Fruit fly (Drosophila melanogaster) whole organism, embryonic: ENCODE results near the gene Vlet.

ENCODE experiments used
- Blimp-1 ChIP-seq: fragments of 200-800 bp; sonication (Bioruptor generic); optimal IDR thresholded peaks from 3 replicates; lab custom pipeline; 2018; ENCODE audit warnings: missing biosample characterization, missing genetic modification characterization, mild to moderate bottlenecking, moderate library complexity, missing genetic modification reagents
- CG10209 ChIP-seq: fragments of 200-800 bp; sonication (Bioruptor generic); optimal IDR thresholded peaks from 3 replicates; lab custom pipeline; 2017; ENCODE audit warnings: missing biosample characterization, mild to moderate bottlenecking, missing genetic modification characterization, missing genetic modification reagents
- CG10565 ChIP-seq: fragments of 200-800 bp; sonication (Bioruptor generic); optimal IDR thresholded peaks from 3 replicates; lab custom pipeline; 2016; ENCODE audit warnings: missing biosample characterization, mild to moderate bottlenecking, missing genetic modification characterization
- CG11085 ChIP-seq: fragments of 200-800 bp; sonication (Bioruptor generic); IDR thresholded peaks from 2 replicates; pipeline ENCODE4 v1.3.6; 2022; ENCODE audit warnings: missing biosample characterization, missing genetic modification characterization
- CG11093 ChIP-seq: fragments of 200-800 bp; sonication (Bioruptor generic); IDR thresholded peaks from 3 replicates; pipeline ENCODE4 v1.3.6; 2022; ENCODE audit warnings: missing biosample characterization, missing genetic modification characterization
- CG11504 ChIP-seq: fragments of 200-800 bp; sonication (Bioruptor generic); optimal IDR thresholded peaks from 3 replicates; lab custom pipeline; 2019; ENCODE audit warnings: missing biosample characterization, mild to moderate bottlenecking, missing genetic modification characterization, moderate library complexity
- CG12071 ChIP-seq: fragments of 200-800 bp; sonication (Bioruptor generic); optimal IDR thresholded peaks from 3 replicates; lab custom pipeline; 2018; ENCODE audit warnings: missing biosample characterization, mild to moderate bottlenecking, missing genetic modification characterization
- CG14667 ChIP-seq: fragments of 200-800 bp; sonication (Bioruptor generic); IDR thresholded peaks from 2 replicates; pipeline ENCODE4 v1.3.6; 2022; ENCODE audit warnings: missing biosample characterization, missing genetic modification characterization
- CG15269 ChIP-seq: fragments of 200-800 bp; sonication (Bioruptor generic); optimal IDR thresholded peaks from 2 replicates; lab custom pipeline; 2018; ENCODE audit warnings: missing biosample characterization, mild to moderate bottlenecking, missing genetic modification characterization, moderate library complexity
- CG1529 ChIP-seq: fragments of 200-800 bp; sonication (Bioruptor generic); optimal IDR thresholded peaks from 3 replicates; lab custom pipeline; 2018; ENCODE audit warnings: missing biosample characterization, missing genetic modification characterization
- CG15601 ChIP-seq: fragments of 200-800 bp; sonication (Bioruptor generic); optimal IDR thresholded peaks from 3 replicates; lab custom pipeline; 2019; ENCODE audit warnings: missing biosample characterization, mild to moderate bottlenecking, missing genetic modification characterization, moderate library complexity
- CG1603 ChIP-seq: fragments of 200-800 bp; sonication (Bioruptor generic); optimal IDR thresholded peaks from 2 replicates; lab custom pipeline; 2019; ENCODE audit warnings: missing biosample characterization, mild to moderate bottlenecking, missing genetic modification characterization, moderate library complexity
- CG17328 ChIP-seq: fragments of 200-800 bp; sonication (Bioruptor generic); IDR thresholded peaks from 2 replicates; pipeline ENCODE4 v1.3.6; 2022; ENCODE audit warnings: missing biosample characterization, missing genetic modification characterization
- CG17359 ChIP-seq: fragments of 200-800 bp; sonication (Bioruptor generic); optimal IDR thresholded peaks from 3 replicates; lab custom pipeline; 2018; ENCODE audit warnings: missing biosample characterization, mild to moderate bottlenecking, missing genetic modification characterization, moderate library complexity
- CG17829 ChIP-seq: fragments of 200-800 bp; optimal IDR thresholded peaks from 2 replicates; lab custom pipeline; 2019; ENCODE audit warnings: missing biosample characterization, mild to moderate bottlenecking, missing genetic modification characterization, moderate library complexity
- CG18619 ChIP-seq: fragments of 200-800 bp; sonication (Bioruptor generic); optimal IDR thresholded peaks from 3 replicates; lab custom pipeline; 2017; ENCODE audit warnings: missing biosample characterization, mild to moderate bottlenecking, missing genetic modification characterization
- CG2202 ChIP-seq: fragments of 200-800 bp; sonication (Bioruptor generic); optimal IDR thresholded peaks from 2 replicates; lab custom pipeline; 2018; ENCODE audit warnings: missing biosample characterization, mild to moderate bottlenecking, missing genetic modification characterization
- CG30431 ChIP-seq: fragments of 200-800 bp; sonication (Bioruptor generic); optimal IDR thresholded peaks from 2 replicates; lab custom pipeline; 2017; ENCODE audit warnings: missing biosample characterization, missing genetic modification characterization
- CG3065 ChIP-seq: fragments of 200-800 bp; sonication (Bioruptor generic); optimal IDR thresholded peaks from 2 replicates; lab custom pipeline; 2016; ENCODE audit warnings: missing biosample characterization, missing genetic modification characterization
- CG4820 ChIP-seq: fragments of 200-800 bp; sonication (Bioruptor generic); optimal IDR thresholded peaks from 3 replicates; lab custom pipeline; 2016; ENCODE audit warnings: missing biosample characterization, missing genetic modification characterization
- CG4854 ChIP-seq: fragments of 200-800 bp; sonication (Bioruptor generic); optimal IDR thresholded peaks from 2 replicates; lab custom pipeline; 2016; ENCODE audit warnings: missing biosample characterization, missing genetic modification characterization, inconsistent platforms
- CG6654 ChIP-seq: fragments of 200-800 bp; sonication (Bioruptor generic); optimal IDR thresholded peaks from 2 replicates; lab custom pipeline; 2017; ENCODE audit warnings: missing biosample characterization, mild to moderate bottlenecking, missing genetic modification characterization
- CG7839 ChIP-seq: fragments of 200-800 bp; sonication (Bioruptor generic); optimal IDR thresholded peaks from 3 replicates; lab custom pipeline; 2018; ENCODE audit warnings: missing biosample characterization, mild to moderate bottlenecking, missing genetic modification characterization, moderate library complexity
- D19A ChIP-seq: fragments of 200-800 bp; optimal IDR thresholded peaks from 3 replicates; lab custom pipeline; 2019; ENCODE audit warnings: missing biosample characterization, mild to moderate bottlenecking, missing genetic modification characterization, moderate library complexity
- Dbx ChIP-seq: fragments of 200-800 bp; sonication (Bioruptor generic); IDR thresholded peaks from 3 replicates; pipeline ENCODE4 v1.3.6; 2022; ENCODE audit warnings: missing biosample characterization, missing genetic modification characterization
- Dfd ChIP-seq, 2 experiments: fragments of >200 bp; optimal IDR thresholded peaks; 2 replicates each; lab custom pipeline; 2017; ENCODE audit warnings: missing biosample characterization in 2 of 2, missing genetic modification characterization in 2 of 2
- Dip2 ChIP-seq: fragments of 200-800 bp; sonication (Bioruptor generic); IDR thresholded peaks from 2 replicates; pipeline ENCODE4 v1.3.6; 2022; ENCODE audit warnings: missing biosample characterization, missing genetic modification characterization
- GATAe ChIP-seq: fragments of 200-800 bp; sonication (Bioruptor generic); conservative IDR thresholded peaks from 2 replicates; pipeline ENCODE4 v1.3.6; 2022; ENCODE audit warnings: missing biosample characterization, missing genetic modification characterization
- HLH3B ChIP-seq: fragments of 200-800 bp; sonication (Bioruptor generic); IDR thresholded peaks from 2 replicates; pipeline ENCODE4 v1.3.6; 2022; ENCODE audit warnings: missing biosample characterization, missing genetic modification characterization
- Hey ChIP-seq: fragments of 200-800 bp; sonication (Bioruptor generic); optimal IDR thresholded peaks from 3 replicates; lab custom pipeline; 2018; ENCODE audit warnings: missing biosample characterization, mild to moderate bottlenecking, missing genetic modification characterization
- Med ChIP-seq: fragments of 200-800 bp; sonication (Bioruptor generic); peaks from one replicate; lab custom pipeline; 2016; ENCODE audit warnings: missing biosample characterization, missing genetic modification characterization, mild to moderate bottlenecking, inconsistent platforms, moderate library complexity
- Poxn ChIP-seq: fragments of 200-800 bp; sonication (Bioruptor generic); IDR thresholded peaks from 2 replicates; pipeline ENCODE4 v1.3.6; 2022; ENCODE audit warnings: missing biosample characterization, missing genetic modification characterization
- Ptx1 ChIP-seq: fragments of 200-800 bp; sonication (Bioruptor generic); IDR thresholded peaks from 2 replicates; pipeline ENCODE4 v1.3.6; 2022; ENCODE audit warnings: missing biosample characterization, missing genetic modification characterization
- Scr ChIP-seq: fragments of 200-800 bp; sonication (Bioruptor generic); IDR thresholded peaks from 2 replicates; pipeline ENCODE4 v1.3.6; 2022; ENCODE audit warnings: missing biosample characterization, missing genetic modification characterization; ENCODE audit not compliant: partially characterized antibody
- Xrp1 ChIP-seq: fragments of 200-800 bp; sonication (Bioruptor generic); IDR thresholded peaks from 2 replicates; pipeline ENCODE4 v1.3.6; 2022; ENCODE audit warnings: missing biosample characterization, missing genetic modification characterization
- btn ChIP-seq: fragments of 200-800 bp; sonication (Bioruptor generic); optimal IDR thresholded peaks from 2 replicates; lab custom pipeline; 2016; ENCODE audit warnings: missing biosample characterization, missing genetic modification characterization
- chn ChIP-seq: fragments of 200-800 bp; sonication (Bioruptor generic); optimal IDR thresholded peaks from 2 replicates; lab custom pipeline; 2016; ENCODE audit warnings: missing biosample characterization, missing genetic modification characterization
- crc ChIP-seq: fragments of 200-800 bp; sonication (Bioruptor generic); optimal IDR thresholded peaks from 2 replicates; lab custom pipeline; 2016; ENCODE audit warnings: missing biosample characterization, missing genetic modification characterization
- emc ChIP-seq: fragments of 200-800 bp; sonication (Bioruptor generic); optimal IDR thresholded peaks from 2 replicates; lab custom pipeline; 2016; ENCODE audit warnings: missing biosample characterization, missing genetic modification characterization
- grau ChIP-seq: fragments of 200-800 bp; optimal IDR thresholded peaks from 3 replicates; lab custom pipeline; 2019; ENCODE audit warnings: missing biosample characterization, mild to moderate bottlenecking, missing genetic modification characterization, moderate library complexity
- gsb-n ChIP-seq: fragments of 200-800 bp; sonication (Bioruptor generic); optimal IDR thresholded peaks from 3 replicates; lab custom pipeline; 2018; ENCODE audit warnings: missing biosample characterization, mild to moderate bottlenecking, missing genetic modification characterization
- hth ChIP-seq: fragments of >200 bp; optimal IDR thresholded peaks from 2 replicates; lab custom pipeline; 2017; ENCODE audit warnings: inconsistent platforms
- lmd ChIP-seq: fragments of 200-800 bp; sonication (Bioruptor generic); IDR thresholded peaks from 2 replicates; pipeline ENCODE4 v1.3.6; 2022; ENCODE audit warnings: missing biosample characterization, missing genetic modification characterization
- lola ChIP-seq, 3 experiments: fragments of >200 bp in 2 of 3; fragments of 200-800 bp in 1 of 3; sonication (Bioruptor generic) in 1 of 3; optimal IDR thresholded peaks; 2 replicates each; lab custom pipeline; 2017 to 2019; ENCODE audit warnings: missing biosample characterization in 3 of 3, missing genetic modification characterization in 3 of 3, mild to moderate bottlenecking in 1 of 3, moderate library complexity in 1 of 3
- pho ChIP-seq: fragments of 200-800 bp; sonication (Bioruptor generic); optimal IDR thresholded peaks from 2 replicates; lab custom pipeline; 2016; ENCODE audit warnings: missing biosample characterization, missing genetic modification characterization
- row ChIP-seq: fragments of 200-800 bp; sonication (Bioruptor generic); IDR thresholded peaks from 3 replicates; pipeline ENCODE4 v1.3.6; 2022; ENCODE audit warnings: missing biosample characterization, missing genetic modification characterization
- toy ChIP-seq: fragments of 200-800 bp; sonication (Bioruptor generic); IDR thresholded peaks from 2 replicates; pipeline ENCODE4 v1.3.6; 2022; ENCODE audit warnings: missing biosample characterization, missing genetic modification characterization
- unpg ChIP-seq: fragments of 200-800 bp; sonication (Bioruptor generic); optimal IDR thresholded peaks from 3 replicates; lab custom pipeline; 2018; ENCODE audit warnings: missing biosample characterization, mild to moderate bottlenecking, missing genetic modification characterization, moderate library complexity
- zen2 ChIP-seq: fragments of 200-800 bp; sonication (Bioruptor generic); IDR thresholded peaks from 3 replicates; pipeline ENCODE4 v1.3.6; 2022; ENCODE audit warnings: missing biosample characterization, missing genetic modification characterization; ENCODE audit not compliant: partially characterized antibody
- zf30C ChIP-seq: fragments of 200-800 bp; sonication (Bioruptor generic); optimal IDR thresholded peaks from 3 replicates; lab custom pipeline; 2018; ENCODE audit warnings: missing biosample characterization, mild to moderate bottlenecking, missing genetic modification characterization

Gene Vlet

DNA sequence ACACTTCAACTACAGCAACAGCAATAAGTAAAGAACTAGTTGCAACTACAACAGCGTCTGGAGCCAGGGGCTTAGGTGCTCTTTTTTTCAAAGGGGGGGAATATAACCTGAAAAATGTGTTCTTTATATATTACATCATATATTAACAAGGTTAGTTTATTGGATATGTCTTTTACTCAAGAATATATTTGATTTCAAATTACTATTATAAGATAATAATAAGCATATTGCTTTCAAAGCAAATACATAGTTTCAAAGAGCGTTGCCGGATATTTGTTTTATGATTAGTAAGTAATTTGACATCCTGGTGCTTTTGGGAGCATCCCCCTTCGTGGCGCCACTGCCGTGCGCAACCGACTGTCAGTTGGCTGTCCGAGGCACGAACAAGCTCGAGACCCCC is 19.3 kb downstream of the Vlet start (continued):
- TF ChIP-seq Dbx (GFP tag; lab: Robert Waterston, UW), result no peak
- TF ChIP-seq CG4820 (GFP tag; lab: Kevin White, UChicago), result peak; percentile 37
- no peak for TF ChIP-seq pho (GFP tag; lab: Kevin White, UChicago)
- TF ChIP-seq CG17359, result peak; percentile 59
- no peak for TF ChIP-seq CG6654 (GFP tag; lab: Kevin White, UChicago)
- TF ChIP-seq emc, result no peak
- no peak for TF ChIP-seq Poxn (GFP tag; lab: Robert Waterston, UW)
- peak; percentile 58 for TF ChIP-seq D19A (tag; lab: Kevin White, UChicago)
- TF ChIP-seq Dfd (GFP tag; optimal IDR thresholded peaks at IDR 0.05; lab: Kevin White, UChicago), result no peak
- no peak for TF ChIP-seq crc
- no peak for TF ChIP-seq CG10565
- TF ChIP-seq CG11085 (GFP tag; lab: Robert Waterston, UW), result no peak
- no peak for TF ChIP-seq zen2 (GFP tag; lab: Robert Waterston, UW)
- TF ChIP-seq Hey (tag; lab: Kevin White, UChicago), result no peak
- no peak for TF ChIP-seq CG11093 (GFP tag; lab: Robert Waterston, UW)
- TF ChIP-seq Scr, result no peak
- no peak for TF ChIP-seq CG17328 (GFP tag; lab: Robert Waterston, UW)
- TF ChIP-seq hth (lab: Kevin White, UChicago), result no peak
- no peak for TF ChIP-seq CG14667 (GFP tag; lab: Robert Waterston, UW)
- no peak for TF ChIP-seq CG2202 (tag; lab: Kevin White, UChicago)
- TF ChIP-seq GATAe (GFP tag; lab: Robert Waterston, UW), result no peak
- peak; percentile 45 for TF ChIP-seq CG15269 (tag; lab: Kevin White, UChicago)
- no peak for TF ChIP-seq CG18619 (GFP tag; lab: Kevin White, UChicago)
- TF ChIP-seq zf30C (GFP tag; lab: Kevin White, UChicago), result no peak
- TF ChIP-seq CG4854 (GFP tag; lab: Kevin White, UChicago), result no peak
- TF ChIP-seq CG30431 (GFP tag; lab: Kevin White, UChicago), result no peak
- TF ChIP-seq Med (GFP tag; lab: Kevin White, UChicago), result peak; percentile 18
- no peak for TF ChIP-seq CG3065
- TF ChIP-seq, all 482 proteins: peak for 144

DNA sequence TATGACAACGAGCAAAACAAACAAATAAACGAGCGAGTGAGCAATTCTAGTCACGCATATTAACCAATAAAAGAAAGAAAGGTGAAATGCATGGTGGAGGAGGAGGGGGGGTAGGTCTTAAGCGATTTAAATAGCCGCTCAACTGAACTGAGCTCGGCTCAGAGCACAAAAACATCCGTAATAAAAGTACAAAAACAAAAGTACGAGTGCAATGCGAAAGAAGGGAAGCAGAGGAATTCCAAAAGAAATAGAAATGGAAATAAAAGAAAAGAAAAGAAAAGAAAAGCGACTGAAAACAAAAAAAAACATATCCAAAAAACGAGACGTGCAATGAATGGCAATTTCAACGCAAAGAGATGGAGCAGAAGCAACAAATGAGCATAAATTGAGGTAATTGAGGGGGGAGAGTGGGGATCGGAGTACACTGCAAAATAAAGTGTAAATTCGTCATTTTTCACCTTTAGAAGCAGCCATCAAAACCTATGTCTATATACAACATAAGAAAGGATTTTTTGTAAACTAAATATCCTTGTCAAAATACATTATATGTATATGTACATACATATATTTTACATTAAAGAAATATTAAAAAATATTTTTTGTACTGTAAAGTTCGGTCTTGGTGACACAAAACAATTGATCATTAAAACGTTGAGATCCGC is 20.1 kb downstream of the Vlet start:
- TF ChIP-seq CG1529 (no peak), toy (GFP tag; lab: Robert Waterston, UW) (no peak), chn (GFP tag; lab: Kevin White, UChicago) (no peak), CG15601 (tag; lab: Kevin White, UChicago) (peak; percentile 35), grau (tag; lab: Kevin White, UChicago) (peak; percentile 43), lmd (GFP tag; lab: Robert Waterston, UW) (0 out of 2 replicates have a peak, but pooled peaks have one; percentile 16), CG17359 (peak; percentile 47), CG10209 (GFP tag; lab: Kevin White, UChicago) (peak; percentile 10), HLH3B (GFP tag; lab: Robert Waterston, UW) (no peak), lola (GFP tag; optimal IDR thresholded peaks at IDR 0.05; lab: Kevin White, UChicago) (peak in 1 of 3 experiments; percentile 22), CG7839 (tag; lab: Kevin White, UChicago) (peak; percentile 39), CG1603 (peak; percentile 17), btn (GFP tag; lab: Kevin White, UChicago) (no peak), CG12071 (GFP tag; lab: Kevin White, UChicago) (no peak), D19A (tag; lab: Kevin White, UChicago) (peak; percentile 25), CG17829 (tag; lab: Kevin White, UChicago) (peak; percentile 16), Dip2 (GFP tag; lab: Robert Waterston, UW) (no peak), Xrp1 (GFP tag; lab: Robert Waterston, UW) (0 out of 2 replicates have a peak, but pooled peaks have one; percentile 34), gsb-n (tag; lab: Kevin White, UChicago) (peak; percentile 17), row (peak; percentile 31; the same call in 1 of the 3 replicates), Blimp-1 (GFP tag; lab: Kevin White, UChicago) (peak; percentile 61), Ptx1 (peak; percentile 24; the same call in 1 of the 2 replicates), unpg (GFP tag; lab: Kevin White, UChicago) (peak; percentile 50), CG11504 (tag; lab: Kevin White, UChicago) (peak; percentile 57)
